Fruit fly (Drosophila melanogaster) whole organism, prepupa: ENCODE data around the gene Sc2.
A peak's percentile ranks its signal among the peaks of the same experiment; 100 is the strongest.

Experiments
- CG10631 ChIP-seq: fragments of 200-800 bp; sonication (Bioruptor generic); optimal IDR thresholded peaks from 2 replicates; lab custom pipeline; 2016; ENCODE audit warnings: missing biosample characterization, missing genetic modification characterization
- CG11902 ChIP-seq: fragments of 200-800 bp; sonication (Bioruptor generic); optimal IDR thresholded peaks from 3 replicates; lab custom pipeline; 2016; ENCODE audit warnings: missing biosample characterization, missing genetic modification characterization
- CG15336 ChIP-seq: fragments of 200-800 bp; sonication (Bioruptor generic); IDR thresholded peaks from 2 replicates; pipeline ENCODE4 v1.3.6; 2022; ENCODE audit warnings: missing biosample characterization, missing genetic modification characterization
- CG16779 ChIP-seq: fragments of 200-800 bp; sonication (Bioruptor generic); optimal IDR thresholded peaks from 3 replicates; lab custom pipeline; 2017; ENCODE audit warnings: missing biosample characterization, mild to moderate bottlenecking, missing genetic modification characterization
- CG3032 ChIP-seq: fragments of 200-800 bp; optimal IDR thresholded peaks from 2 replicates; lab custom pipeline; 2019; ENCODE audit warnings: missing biosample characterization, mild to moderate bottlenecking, missing genetic modification characterization, moderate library complexity
- CG31627 ChIP-seq: fragments of 200-800 bp; sonication (Bioruptor generic); optimal IDR thresholded peaks from 3 replicates; lab custom pipeline; 2016; ENCODE audit warnings: missing biosample characterization, missing genetic modification characterization
- CG34406 ChIP-seq: fragments of 200-800 bp; sonication (Bioruptor generic); optimal IDR thresholded peaks from 3 replicates; lab custom pipeline; 2016; ENCODE audit warnings: missing biosample characterization, missing genetic modification characterization
- CG3919 ChIP-seq: fragments of 200-800 bp; sonication (Bioruptor generic); optimal IDR thresholded peaks from 3 replicates; lab custom pipeline; 2016; ENCODE audit warnings: missing biosample characterization, missing genetic modification characterization
- CG4318 ChIP-seq: fragments of 200-800 bp; sonication (Bioruptor generic); optimal IDR thresholded peaks from 3 replicates; lab custom pipeline; 2017; ENCODE audit warnings: missing biosample characterization, mild to moderate bottlenecking, missing genetic modification characterization
- CG6276 ChIP-seq: fragments of 200-800 bp; sonication (Bioruptor generic); optimal IDR thresholded peaks from 2 replicates; lab custom pipeline; 2017; ENCODE audit warnings: missing biosample characterization, mild to moderate bottlenecking, missing genetic modification characterization
- CG6808 ChIP-seq: fragments of 200-800 bp; sonication (Bioruptor generic); optimal IDR thresholded peaks from 3 replicates; lab custom pipeline; 2017; ENCODE audit warnings: missing biosample characterization, missing genetic modification characterization, mild to moderate bottlenecking, moderate library complexity, missing genetic modification reagents
- CG6854 ChIP-seq: fragments of 200-800 bp; sonication (Bioruptor generic); optimal IDR thresholded peaks from 2 replicates; lab custom pipeline; 2017; ENCODE audit warnings: missing biosample characterization, mild to moderate bottlenecking, missing genetic modification characterization
- CG8119 ChIP-seq: fragments of 200-800 bp; sonication (Bioruptor generic); IDR thresholded peaks from 3 replicates; pipeline ENCODE4 v1.3.6; 2022; ENCODE audit warnings: missing biosample characterization, missing genetic modification characterization
- CG8319 ChIP-seq: fragments of 200-800 bp; sonication (Bioruptor generic); optimal IDR thresholded peaks from 3 replicates; lab custom pipeline; 2016; ENCODE audit warnings: missing biosample characterization, missing genetic modification characterization
- Eip75B ChIP-seq: fragments of 200-800 bp; sonication (Bioruptor generic); optimal IDR thresholded peaks from 3 replicates; lab custom pipeline; 2016; ENCODE audit warnings: missing biosample characterization, missing genetic modification characterization
- Eip78C ChIP-seq: fragments of 200-800 bp; sonication (Bioruptor generic); peaks from one replicate; lab custom pipeline; 2016; ENCODE audit warnings: missing biosample characterization, missing genetic modification characterization
- Eip93F ChIP-seq: fragments of 200-800 bp; sonication (Bioruptor generic); optimal IDR thresholded peaks from 2 replicates; lab custom pipeline; 2016; ENCODE audit warnings: missing biosample characterization, mild to moderate bottlenecking, missing genetic modification characterization
- Gug ChIP-seq: fragments of 200-800 bp; sonication (Bioruptor generic); IDR thresholded peaks from 2 replicates; pipeline ENCODE4 v1.3.6; 2022; ENCODE audit warnings: missing biosample characterization, missing genetic modification characterization
- Hr38 ChIP-seq: sonication (Bioruptor generic); optimal IDR thresholded peaks from 2 replicates; lab custom pipeline; 2016; ENCODE audit warnings: missing biosample characterization, missing genetic modification characterization
- Hr4 ChIP-seq: fragments of 200-800 bp; sonication (Bioruptor generic); optimal IDR thresholded peaks from 3 replicates; lab custom pipeline; 2016; ENCODE audit warnings: missing biosample characterization, missing genetic modification characterization
- Lpt ChIP-seq: fragments of 200-800 bp; sonication (Bioruptor generic); optimal IDR thresholded peaks from 3 replicates; lab custom pipeline; 2016; ENCODE audit warnings: missing biosample characterization, missing genetic modification characterization
- Met ChIP-seq: fragments of 200-800 bp; sonication (Bioruptor generic); optimal IDR thresholded peaks from 3 replicates; lab custom pipeline; 2016; ENCODE audit warnings: missing biosample characterization, missing genetic modification characterization
- OdsH ChIP-seq: fragments of 200-800 bp; sonication (Bioruptor generic); optimal IDR thresholded peaks from 3 replicates; lab custom pipeline; 2016; ENCODE audit warnings: missing biosample characterization, missing genetic modification characterization
- Sox14 ChIP-seq: fragments of 200-800 bp; sonication (Bioruptor generic); optimal IDR thresholded peaks from 3 replicates; lab custom pipeline; 2016; ENCODE audit warnings: missing biosample characterization, missing genetic modification characterization
- Sox15 ChIP-seq: fragments of 200-800 bp; sonication (Bioruptor generic); optimal IDR thresholded peaks from 3 replicates; lab custom pipeline; 2016; ENCODE audit warnings: missing biosample characterization, missing genetic modification characterization
- acj6 ChIP-seq: fragments of 200-800 bp; sonication (Bioruptor generic); optimal IDR thresholded peaks from 3 replicates; lab custom pipeline; 2016; ENCODE audit warnings: missing biosample characterization, missing genetic modification characterization
- cyc ChIP-seq: fragments of 200-800 bp; sonication (Bioruptor generic); optimal IDR thresholded peaks from 3 replicates; lab custom pipeline; 2016; ENCODE audit warnings: missing biosample characterization, missing genetic modification characterization
- dac ChIP-seq: fragments of 200-800 bp; sonication (Bioruptor generic); optimal IDR thresholded peaks from 2 replicates; lab custom pipeline; 2017; ENCODE audit warnings: missing biosample characterization, mild to moderate bottlenecking, missing genetic modification characterization
- dsx ChIP-seq: fragments of 200-800 bp; optimal IDR thresholded peaks from 3 replicates; lab custom pipeline; 2019; ENCODE audit warnings: missing biosample characterization, mild to moderate bottlenecking, missing genetic modification characterization, moderate library complexity; ENCODE audit not compliant: poor library complexity, severe bottlenecking
- esn ChIP-seq: fragments of 200-800 bp; sonication (Bioruptor generic); optimal IDR thresholded peaks from 2 replicates; lab custom pipeline; 2016; ENCODE audit warnings: missing biosample characterization, mild to moderate bottlenecking, missing genetic modification characterization, moderate library complexity
- fd59A ChIP-seq: fragments of 200-800 bp; sonication (Bioruptor generic); optimal IDR thresholded peaks from 2 replicates; lab custom pipeline; 2017; ENCODE audit warnings: missing biosample characterization, mild to moderate bottlenecking, missing genetic modification characterization, missing genetic modification reagents
- fd85E ChIP-seq: fragments of 200-800 bp; sonication (Bioruptor generic); optimal IDR thresholded peaks from 3 replicates; lab custom pipeline; 2016; ENCODE audit warnings: missing biosample characterization, missing genetic modification characterization
- fkh ChIP-seq: fragments of 200-800 bp; sonication (Bioruptor generic); optimal IDR thresholded peaks from 3 replicates; lab custom pipeline; 2017; ENCODE audit warnings: missing biosample characterization, mild to moderate bottlenecking, missing genetic modification characterization, moderate library complexity
- lz ChIP-seq: fragments of 200-800 bp; sonication (Bioruptor generic); optimal IDR thresholded peaks from 3 replicates; lab custom pipeline; 2016; ENCODE audit warnings: missing biosample characterization, missing genetic modification characterization
- net ChIP-seq: fragments of 200-800 bp; sonication (Bioruptor generic); optimal IDR thresholded peaks from 3 replicates; lab custom pipeline; 2016; ENCODE audit warnings: missing biosample characterization, missing genetic modification characterization
- pdm3 ChIP-seq: fragments of 200-800 bp; sonication (Bioruptor generic); optimal IDR thresholded peaks from 3 replicates; lab custom pipeline; 2016; ENCODE audit warnings: missing biosample characterization, missing genetic modification characterization
- salr ChIP-seq, 2 experiments: fragments of 200-800 bp; sonication (Bioruptor generic); optimal IDR thresholded peaks; 3 replicates each; lab custom pipeline; 2016 to 2018; ENCODE audit warnings: missing biosample characterization in 2 of 2, missing genetic modification characterization in 2 of 2, mild to moderate bottlenecking in 1 of 2
- spab ChIP-seq: fragments of 200-800 bp; sonication (Bioruptor generic); optimal IDR thresholded peaks from 2 replicates; lab custom pipeline; 2017; ENCODE audit warnings: missing biosample characterization, mild to moderate bottlenecking, missing genetic modification characterization, missing genetic modification reagents
- ss ChIP-seq, 2 experiments: fragments of 200-800 bp; sonication (Bioruptor generic); optimal IDR thresholded peaks; 2 replicates in 1 of 2; 3 replicates in 1 of 2; lab custom pipeline; 2017 to 2018; ENCODE audit warnings: mild to moderate bottlenecking in 2 of 2, missing biosample characterization in 2 of 2, missing genetic modification characterization in 2 of 2, moderate library complexity in 1 of 2
- svp ChIP-seq: fragments of 200-800 bp; sonication (Bioruptor generic); peaks from one replicate; lab custom pipeline; 2016; ENCODE audit warnings: missing biosample characterization, missing genetic modification characterization
- topi ChIP-seq: fragments of 200-800 bp; sonication (Bioruptor generic); optimal IDR thresholded peaks from 3 replicates; lab custom pipeline; 2016; ENCODE audit warnings: missing biosample characterization, missing genetic modification characterization
- vri ChIP-seq: fragments of 200-800 bp; sonication (Bioruptor generic); optimal IDR thresholded peaks from 3 replicates; lab custom pipeline; 2016; ENCODE audit warnings: missing biosample characterization, mild to moderate bottlenecking, missing genetic modification characterization

The Sc2 gene

dm6 chr3L:3863462-3863861, 39.8 kb upstream of the Sc2 start (continued):
- TF ChIP-seq topi (GFP tag; lab: Kevin White, UChicago) = peak; percentile 28

- no peak for TF ChIP-seq pdm3 (GFP tag; lab: Kevin White, UChicago)
- TF ChIP-seq svp (GFP tag; lab: Kevin White, UChicago) = peak; percentile 51
- TF ChIP-seq vri (GFP tag; lab: Kevin White, UChicago) = no peak
- TF ChIP-seq CG3032 = no peak
- no peak for TF ChIP-seq CG10631 (GFP tag; lab: Kevin White, UChicago)
- TF ChIP-seq fkh (GFP tag; lab: Kevin White, UChicago) = no peak
- peak; percentile 4 for TF ChIP-seq Eip78C (GFP tag; lab: Kevin White, UChicago)
- no peak for TF ChIP-seq cyc (GFP tag; lab: Kevin White, UChicago)
- no peak for TF ChIP-seq CG15336 (GFP tag; lab: Robert Waterston, UW)
- TF ChIP-seq CG8319 (GFP tag; lab: Kevin White, UChicago) = no peak
- TF ChIP-seq dsx = peak; percentile 29
- no peak for TF ChIP-seq CG6276 (GFP tag; lab: Kevin White, UChicago)
- peak in 1 of 2 experiments; percentile 69 for TF ChIP-seq ss (GFP tag; optimal IDR thresholded peaks at IDR 0.05; lab: Kevin White, UChicago)
- TF ChIP-seq Eip75B (GFP tag; lab: Kevin White, UChicago) = no peak
- TF ChIP-seq Eip93F (GFP tag; lab: Kevin White, UChicago) = no peak
- TF ChIP-seq CG4318 (GFP tag; lab: Kevin White, UChicago) = no peak
- TF ChIP-seq spab = no peak
- no peak for TF ChIP-seq Hr38 (GFP tag; lab: Kevin White, UChicago)
- TF ChIP-seq CG3919 (GFP tag; lab: Kevin White, UChicago) = peak; percentile 7
- no peak for TF ChIP-seq CG34406 (GFP tag; lab: Kevin White, UChicago)
- no peak for TF ChIP-seq CG8119 (GFP tag; lab: Robert Waterston, UW)
- TF ChIP-seq dac = no peak
- no peak for TF ChIP-seq lz
- no peak for TF ChIP-seq Met (GFP tag; lab: Kevin White, UChicago)
- TF ChIP-seq CG11902 = no peak
- TF ChIP-seq CG6808 (GFP tag; lab: Kevin White, UChicago) = no peak
- no peak for TF ChIP-seq OdsH (GFP tag; lab: Kevin White, UChicago)
Measured at dm6 chr3L:3865290-3865891, 37.9 kb upstream of the Sc2 start.

- TF ChIP-seq CG8119 (GFP tag; lab: Robert Waterston, UW) = no peak
- TF ChIP-seq CG8319 (GFP tag; lab: Kevin White, UChicago) = no peak
- peak in 1 of 2 experiments; percentile 8 for TF ChIP-seq ss (GFP tag; optimal IDR thresholded peaks at IDR 0.05; lab: Kevin White, UChicago)
- TF ChIP-seq CG31627 (GFP tag; lab: Kevin White, UChicago) = no peak
- TF ChIP-seq Eip78C (GFP tag; lab: Kevin White, UChicago) = no peak
- no peak for TF ChIP-seq dac
- TF ChIP-seq fd85E (GFP tag; lab: Kevin White, UChicago) = no peak
- TF ChIP-seq pdm3 (GFP tag; lab: Kevin White, UChicago) = no peak
- no peak for TF ChIP-seq cyc (GFP tag; lab: Kevin White, UChicago)
- TF ChIP-seq fd59A (GFP tag; lab: Kevin White, UChicago) = no peak
- no peak for TF ChIP-seq CG6854 (GFP tag; lab: Kevin White, UChicago)
- TF ChIP-seq CG3919 (GFP tag; lab: Kevin White, UChicago) = peak; percentile 13
- TF ChIP-seq Sox14 (GFP tag; lab: Kevin White, UChicago) = no peak
Measured at dm6 chr3L:3866429-3866828, 36.9 kb upstream of the Sc2 start.

dm6 chr3L:3868014-3868413, 35.3 kb upstream of the Sc2 start:
- TF ChIP-seq CG10631 (GFP tag; lab: Kevin White, UChicago) = peak; percentile 71
- peak; percentile 73 for TF ChIP-seq dsx
- peak; percentile 91 for TF ChIP-seq Eip78C (GFP tag; lab: Kevin White, UChicago)
- TF ChIP-seq CG6854 (GFP tag; lab: Kevin White, UChicago) = no peak
- TF ChIP-seq CG3032 = peak; percentile 71
- peak; percentile 69 for TF ChIP-seq acj6 (GFP tag; lab: Kevin White, UChicago)
- peak; percentile 52 for TF ChIP-seq net (GFP tag; lab: Kevin White, UChicago)
- TF ChIP-seq Lpt (GFP tag; lab: Kevin White, UChicago) = no peak
- TF ChIP-seq Sox15 = peak; percentile 37
- no peak for TF ChIP-seq CG16779 (tag; lab: Kevin White, UChicago)
- peak; percentile 80 for TF ChIP-seq esn (GFP tag; lab: Kevin White, UChicago)
- peak in 1 of 2 experiments; percentile 47 for TF ChIP-seq salr (GFP tag; optimal IDR thresholded peaks at IDR 0.05; lab: Kevin White, UChicago)
- TF ChIP-seq CG31627 (GFP tag; lab: Kevin White, UChicago) = peak; percentile 72
- TF ChIP-seq Eip93F (GFP tag; lab: Kevin White, UChicago) = peak; percentile 14
- TF ChIP-seq lz = peak; percentile 72
- no peak for TF ChIP-seq fd85E (GFP tag; lab: Kevin White, UChicago)
- no peak for TF ChIP-seq CG6276 (GFP tag; lab: Kevin White, UChicago)
- TF ChIP-seq CG11902 = no peak
- peak; percentile 0 for TF ChIP-seq CG8319 (GFP tag; lab: Kevin White, UChicago)
- TF ChIP-seq Hr4 (GFP tag; lab: Kevin White, UChicago) = peak; percentile 64
- TF ChIP-seq ss (GFP tag; optimal IDR thresholded peaks at IDR 0.05; lab: Kevin White, UChicago) = peak; percentile 32 to 68
- TF ChIP-seq Gug (GFP tag; lab: Robert Waterston, UW) = peak; percentile 55; the same call in 1 of the 2 replicates
- peak; percentile 58 for TF ChIP-seq pdm3 (GFP tag; lab: Kevin White, UChicago)
